Worm (Caenorhabditis elegans) whole organism, L1 larva: Measurements from ENCODE around the gene hdl-1.

Source experiments
- fkh-10 ChIP-seq: sonication (generic microtip); optimal IDR thresholded peaks from 2 replicates; lab custom pipeline; 2017; ENCODE audit warnings: missing biosample characterization, missing genetic modification reagents, missing genetic modification characterization
- fkh-4 ChIP-seq: sonication (generic microtip); optimal IDR thresholded peaks from 2 replicates; lab custom pipeline; 2016; ENCODE audit warnings: missing compliant biosample characterization, missing genetic modification characterization, borderline replicate concordance
- fos-1 ChIP-seq: fragments of 150-350 bp; optimal IDR thresholded peaks from 2 replicates; lab custom pipeline; 2014; ENCODE audit warnings: missing biosample characterization, missing genetic modification characterization
- lir-3 ChIP-seq: sonication (generic microtip); optimal IDR thresholded peaks from 2 replicates; lab custom pipeline; 2016; ENCODE audit warnings: mild to moderate bottlenecking, missing genetic modification characterization, moderate library complexity, missing compliant biosample characterization; ENCODE audit not compliant: poor library complexity
- mdl-1 ChIP-seq, 2 experiments: fragments of 150-350 bp; optimal IDR thresholded peaks; 2 replicates each; lab custom pipeline; 2014 to 2017; ENCODE audit warnings: missing biosample characterization in 2 of 2, missing genetic modification characterization in 2 of 2, inconsistent platforms in 1 of 2
- mef-2 ChIP-seq: fragments of 150-350 bp; optimal IDR thresholded peaks from 2 replicates; lab custom pipeline; 2014; ENCODE audit warnings: missing biosample characterization, missing genetic modification characterization
- mep-1 ChIP-seq: fragments of 150-350 bp; optimal IDR thresholded peaks from 2 replicates; lab custom pipeline; 2014; ENCODE audit warnings: missing biosample characterization, missing genetic modification characterization
- nhr-47 ChIP-seq: sonication (generic microtip); optimal IDR thresholded peaks from 2 replicates; lab custom pipeline; 2016; ENCODE audit warnings: mild to moderate bottlenecking, missing genetic modification characterization, moderate library complexity, missing compliant biosample characterization
- snpc-4 ChIP-seq: fragments of 150-350 bp; optimal IDR thresholded peaks from 2 replicates; lab custom pipeline; 2014; ENCODE audit warnings: missing biosample characterization, missing genetic modification characterization
- sox-4 ChIP-seq: sonication (generic microtip); optimal IDR thresholded peaks from 2 replicates; lab custom pipeline; 2016; ENCODE audit warnings: missing genetic modification characterization, missing compliant biosample characterization
- tbx-2 ChIP-seq: sonication (generic microtip); optimal IDR thresholded peaks from 2 replicates; lab custom pipeline; 2016; ENCODE audit warnings: missing genetic modification characterization, missing compliant biosample characterization
- unc-62 ChIP-seq: fragments of 150-350 bp; optimal IDR thresholded peaks from 2 replicates; lab custom pipeline; 2014; ENCODE audit warnings: missing biosample characterization, missing genetic modification reagents, missing genetic modification characterization

- TF ChIP-seq fkh-4 (tag; lab: Kevin White, UChicago) (no peak), snpc-4 (tag; lab: Kevin White, UChicago) (no peak), nhr-47 (tag; lab: Kevin White, UChicago) (no peak), fos-1 (tag; lab: Kevin White, UChicago) (no peak), lir-3 (tag; lab: Kevin White, UChicago) (no peak), mdl-1 (tag; optimal IDR thresholded peaks at IDR 0.05; lab: Kevin White, UChicago) (no peak), sox-4 (tag; lab: Kevin White, UChicago) (no peak), fkh-10 (GFP tag; lab: Kevin White, UChicago) (no peak), mef-2 (tag; lab: Kevin White, UChicago) (no peak), mep-1 (no peak), tbx-2 (tag; lab: Kevin White, UChicago) (no peak), unc-62 (GFP tag; lab: Kevin White, UChicago) (no peak)
Measured at ce11 chrIV:11945621-11946020, 4.0 kb downstream of the hdl-1 start, which contains the start of gene ZK829.3.
